Worm (Caenorhabditis elegans) whole organism, young adult: ENCODE measurements around the gene T21D12.11.
A peak's percentile ranks its signal among the peaks of the same experiment; 100 is the strongest.

ENCODE experiments used
- B0019.2 ChIP-seq: fragments of 200-800 bp; sonication (Bioruptor generic); conservative IDR thresholded peaks from 2 replicates; pipeline ENCODE4 v1.3.6; 2022; ENCODE audit warnings: missing genetic modification reagents, missing genetic modification characterization, missing compliant biosample characterization
- B0035.1 ChIP-seq: sonication (generic microtip); optimal IDR thresholded peaks from 2 replicates; lab custom pipeline; 2016; ENCODE audit warnings: missing genetic modification characterization, mild to moderate bottlenecking, missing compliant biosample characterization, missing genotype, missing genetic modification reagents
- F33H1.4 ChIP-seq: fragments of 200-800 bp; sonication (Bioruptor generic); IDR thresholded peaks from 2 replicates; pipeline ENCODE4 v1.3.6; 2022; ENCODE audit warnings: missing genetic modification reagents, missing genetic modification characterization, missing compliant biosample characterization
- F49E8.2 ChIP-seq: sonication (generic microtip); optimal IDR thresholded peaks from 3 replicates; lab custom pipeline; 2017; ENCODE audit warnings: missing genetic modification characterization, mild to moderate bottlenecking, missing compliant biosample characterization, antibody characterized with exemption, moderate library complexity; ENCODE audit not compliant: insufficient read depth
- F57A8.1 ChIP-seq: fragments of 200-800 bp; sonication (Bioruptor generic); optimal IDR thresholded peaks from 2 replicates; lab custom pipeline; 2018; ENCODE audit warnings: mild to moderate bottlenecking, missing genetic modification characterization, moderate library complexity, missing compliant biosample characterization
- Y53G8AR.9 ChIP-seq: fragments of 200-800 bp; sonication (Bioruptor generic); conservative IDR thresholded peaks from 2 replicates; pipeline ENCODE4 v1.3.6; 2022; ENCODE audit warnings: missing genetic modification reagents, missing genetic modification characterization, missing compliant biosample characterization
- Y56A3A.18 ChIP-seq: fragments of 200-800 bp; sonication (Bioruptor generic); IDR thresholded peaks from 2 replicates; pipeline ENCODE4 v1.3.6; 2022; ENCODE audit warnings: missing genetic modification reagents, missing genetic modification characterization, missing compliant biosample characterization
- Y67H2A.10 ChIP-seq: fragments of 200-800 bp; sonication (Bioruptor generic); conservative IDR thresholded peaks from 2 replicates; pipeline ENCODE4 v1.3.6; 2022; ENCODE audit warnings: missing genetic modification reagents, missing genetic modification characterization, missing compliant biosample characterization
- Y79H2A.3 ChIP-seq: fragments of 200-800 bp; sonication (Bioruptor generic); conservative IDR thresholded peaks from 2 replicates; pipeline ENCODE4 v1.3.6; 2022; ENCODE audit warnings: missing genetic modification reagents, missing genetic modification characterization, missing compliant biosample characterization
- akir-1 ChIP-seq: fragments of 200-800 bp; sonication (Bioruptor generic); optimal IDR thresholded peaks from 2 replicates; lab custom pipeline; 2018; ENCODE audit warnings: mild to moderate bottlenecking, missing genetic modification characterization, moderate library complexity, missing compliant biosample characterization
- atf-7 ChIP-seq: sonication (generic microtip); optimal IDR thresholded peaks from 2 replicates; lab custom pipeline; 2017; ENCODE audit warnings: mild to moderate bottlenecking, missing genetic modification characterization, missing compliant biosample characterization
- attf-5 ChIP-seq: fragments of 200-800 bp; sonication (Bioruptor generic); optimal IDR thresholded peaks from 2 replicates; lab custom pipeline; 2018; ENCODE audit warnings: mild to moderate bottlenecking, missing genetic modification characterization, missing compliant biosample characterization
- ccch-3 ChIP-seq: fragments of 200-800 bp; sonication (Bioruptor generic); optimal IDR thresholded peaks from 2 replicates; lab custom pipeline; 2018; ENCODE audit warnings: mild to moderate bottlenecking, missing genetic modification characterization, missing compliant biosample characterization
- cebp-1 ChIP-seq, 2 experiments: fragments of 200-800 bp in 1 of 2; sonication (Bioruptor generic) in 1 of 2; sonication (generic microtip) in 1 of 2; IDR thresholded peaks in 1 of 2; optimal IDR thresholded peaks in 1 of 2; 2 replicates each; pipeline versions ENCODE4 v1.3.6 to Lab custom; 2017 to 2022; ENCODE audit warnings: missing compliant biosample characterization in 2 of 2, missing genetic modification characterization in 2 of 2, mild to moderate bottlenecking in 1 of 2, missing genetic modification reagents in 1 of 2, moderate library complexity in 1 of 2
- ceh-100 ChIP-seq: fragments of 200-800 bp; sonication (Bioruptor generic); IDR thresholded peaks from 2 replicates; pipeline ENCODE4 v1.3.6; 2022; ENCODE audit warnings: missing genetic modification reagents, missing genetic modification characterization, missing compliant biosample characterization
- ceh-27 ChIP-seq: fragments of 200-800 bp; sonication (Bioruptor generic); optimal IDR thresholded peaks from 2 replicates; lab custom pipeline; 2018; ENCODE audit warnings: mild to moderate bottlenecking, missing genetic modification characterization, moderate library complexity, missing compliant biosample characterization
- ceh-40 ChIP-seq: fragments of 200-800 bp; sonication (Bioruptor generic); IDR thresholded peaks from 2 replicates; pipeline ENCODE4 v1.3.6; 2022; ENCODE audit warnings: missing genetic modification characterization, missing compliant biosample characterization
- chd-7 ChIP-seq: sonication (generic microtip); optimal IDR thresholded peaks from 2 replicates; lab custom pipeline; 2016; ENCODE audit warnings: mild to moderate bottlenecking, missing genetic modification characterization, moderate library complexity, missing compliant biosample characterization
- egl-44 ChIP-seq: fragments of 200-800 bp; sonication (Bioruptor generic); IDR thresholded peaks from 2 replicates; pipeline ENCODE4 v1.3.6; 2022; ENCODE audit warnings: missing genetic modification reagents, missing genetic modification characterization, missing compliant biosample characterization
- egrh-3 ChIP-seq: fragments of 200-800 bp; sonication (Bioruptor generic); IDR thresholded peaks from 2 replicates; pipeline ENCODE4 v1.3.6; 2022; ENCODE audit warnings: missing genetic modification reagents, missing genetic modification characterization, missing compliant biosample characterization
- gei-17 ChIP-seq: fragments of 200-800 bp; sonication (Bioruptor generic); optimal IDR thresholded peaks from 2 replicates; lab custom pipeline; 2018; ENCODE audit warnings: mild to moderate bottlenecking, missing genetic modification characterization, missing compliant biosample characterization
- hsf-1 ChIP-seq: fragments of 200-800 bp; sonication (Bioruptor generic); IDR thresholded peaks from 2 replicates; pipeline ENCODE4 v1.3.6; 2022; ENCODE audit warnings: missing genetic modification reagents, missing genetic modification characterization, missing compliant biosample characterization
- let-607 ChIP-seq, 2 experiments: fragments of 200-800 bp in 1 of 2; sonication (Bioruptor generic) in 1 of 2; sonication (generic microtip) in 1 of 2; optimal IDR thresholded peaks; 2 replicates each; lab custom pipeline; 2016 to 2018; ENCODE audit warnings: mild to moderate bottlenecking in 2 of 2, missing compliant biosample characterization in 2 of 2, missing genetic modification characterization in 2 of 2, moderate library complexity in 2 of 2, missing genotype in 1 of 2
- lin-26 ChIP-seq: fragments of 200-800 bp; sonication (Bioruptor generic); IDR thresholded peaks from 2 replicates; pipeline ENCODE4 v1.3.6; 2022; ENCODE audit warnings: missing genetic modification reagents, missing genetic modification characterization, missing compliant biosample characterization
- lin-54 ChIP-seq: fragments of 200-800 bp; sonication (Bioruptor generic); optimal IDR thresholded peaks from 2 replicates; lab custom pipeline; 2018; ENCODE audit warnings: mild to moderate bottlenecking, missing genetic modification characterization, missing compliant biosample characterization
- lir-1 ChIP-seq: fragments of 200-800 bp; sonication (Bioruptor generic); conservative IDR thresholded peaks from 2 replicates; pipeline ENCODE4 v1.3.6; 2022; ENCODE audit warnings: missing genetic modification reagents, missing genetic modification characterization, missing compliant biosample characterization
- lsl-1 ChIP-seq: fragments of 200-800 bp; sonication (Bioruptor generic); optimal IDR thresholded peaks from 2 replicates; lab custom pipeline; 2018; ENCODE audit warnings: mild to moderate bottlenecking, missing genetic modification characterization, moderate library complexity, missing compliant biosample characterization
- madf-10 ChIP-seq: sonication (generic microtip); optimal IDR thresholded peaks from 2 replicates; lab custom pipeline; 2016; ENCODE audit warnings: mild to moderate bottlenecking, missing genetic modification characterization, missing compliant biosample characterization
- madf-3 ChIP-seq: fragments of 200-800 bp; sonication (Bioruptor generic); IDR thresholded peaks from 2 replicates; pipeline ENCODE4 v1.3.6; 2022; ENCODE audit warnings: missing genetic modification reagents, missing genetic modification characterization, missing compliant biosample characterization
- madf-8 ChIP-seq: fragments of 200-800 bp; sonication (Bioruptor generic); conservative IDR thresholded peaks from 2 replicates; pipeline ENCODE4 v1.3.6; 2022; ENCODE audit warnings: missing genetic modification reagents, missing genetic modification characterization, missing compliant biosample characterization
- mcd-1 ChIP-seq: fragments of 200-800 bp; sonication (Bioruptor generic); IDR thresholded peaks from 2 replicates; pipeline ENCODE4 v1.3.6; 2022; ENCODE audit warnings: missing genetic modification reagents, missing genetic modification characterization, missing compliant biosample characterization
- nfya-2 ChIP-seq: fragments of 200-800 bp; sonication (Bioruptor generic); IDR thresholded peaks from 2 replicates; pipeline ENCODE4 v1.3.6; 2022; ENCODE audit warnings: missing genetic modification reagents, missing genetic modification characterization, missing compliant biosample characterization
- nfyb-1 ChIP-seq: fragments of 200-800 bp; sonication (Bioruptor generic); IDR thresholded peaks from 2 replicates; pipeline ENCODE4 v1.3.6; 2022; ENCODE audit warnings: missing genetic modification reagents, missing genetic modification characterization, missing compliant biosample characterization
- nhr-120 ChIP-seq: fragments of 200-800 bp; sonication (Bioruptor generic); IDR thresholded peaks from 2 replicates; pipeline ENCODE4 v1.3.6; 2022; ENCODE audit warnings: missing genetic modification characterization, missing compliant biosample characterization
- nhr-27 ChIP-seq: fragments of 200-800 bp; sonication (Bioruptor generic); optimal IDR thresholded peaks from 2 replicates; lab custom pipeline; 2018; ENCODE audit warnings: mild to moderate bottlenecking, missing genetic modification characterization, moderate library complexity, missing compliant biosample characterization
- nhr-80 ChIP-seq: sonication (generic microtip); optimal IDR thresholded peaks from 2 replicates; lab custom pipeline; 2016; ENCODE audit warnings: missing genetic modification characterization, missing compliant biosample characterization
- nhr-90 ChIP-seq: sonication (generic microtip); optimal IDR thresholded peaks from 2 replicates; lab custom pipeline; 2016; ENCODE audit warnings: missing genotype, mild to moderate bottlenecking, missing genetic modification characterization, missing compliant biosample characterization
- rpc-1 ChIP-seq, 2 experiments: fragments of 150-350 bp in 1 of 2; sonication (generic microtip) in 1 of 2; optimal IDR thresholded peaks; 2 replicates each; lab custom pipeline; 2014 to 2018; ENCODE audit warnings: missing biosample characterization in 1 of 2, missing genetic modification characterization in 1 of 2, missing genetic modification reagents in 1 of 2, missing genotype in 1 of 2
- sdz-38 ChIP-seq: sonication (generic microtip); optimal IDR thresholded peaks from 2 replicates; lab custom pipeline; 2016; ENCODE audit warnings: missing genotype, missing genetic modification characterization, missing compliant biosample characterization
- tbp1 ChIP-seq: fragments of 200-800 bp; sonication (Bioruptor generic); optimal IDR thresholded peaks from 2 replicates; lab custom pipeline; 2018; ENCODE audit warnings: mild to moderate bottlenecking, missing genetic modification characterization, missing compliant biosample characterization
- unc-130 ChIP-seq: sonication (generic microtip); optimal IDR thresholded peaks from 2 replicates; lab custom pipeline; 2016; ENCODE audit warnings: missing genetic modification reagents, missing genetic modification characterization, missing compliant biosample characterization
- zim-3 ChIP-seq: sonication (generic microtip); optimal IDR thresholded peaks from 2 replicates; lab custom pipeline; 2017; ENCODE audit warnings: mild to moderate bottlenecking, missing genetic modification characterization, moderate library complexity, missing compliant biosample characterization
- ztf-26 ChIP-seq: sonication (generic microtip); optimal IDR thresholded peaks from 2 replicates; lab custom pipeline; 2017; ENCODE audit warnings: missing genetic modification characterization, missing compliant biosample characterization
- ztf-28 ChIP-seq: fragments of 200-800 bp; sonication (Bioruptor generic); IDR thresholded peaks from 2 replicates; pipeline ENCODE4 v1.3.6; 2022; ENCODE audit warnings: missing genetic modification reagents, missing genetic modification characterization, missing compliant biosample characterization
- ztf-3 ChIP-seq: fragments of 200-800 bp; sonication (Bioruptor generic); optimal IDR thresholded peaks from 2 replicates; lab custom pipeline; 2018; ENCODE audit warnings: mild to moderate bottlenecking, missing genetic modification characterization, missing compliant biosample characterization
- ztf-6 ChIP-seq: fragments of 200-800 bp; sonication (Bioruptor generic); IDR thresholded peaks from 2 replicates; pipeline ENCODE4 v1.3.6; 2022; ENCODE audit warnings: missing genetic modification reagents, missing genetic modification characterization, missing compliant biosample characterization

The T21D12.11 gene

DNA sequence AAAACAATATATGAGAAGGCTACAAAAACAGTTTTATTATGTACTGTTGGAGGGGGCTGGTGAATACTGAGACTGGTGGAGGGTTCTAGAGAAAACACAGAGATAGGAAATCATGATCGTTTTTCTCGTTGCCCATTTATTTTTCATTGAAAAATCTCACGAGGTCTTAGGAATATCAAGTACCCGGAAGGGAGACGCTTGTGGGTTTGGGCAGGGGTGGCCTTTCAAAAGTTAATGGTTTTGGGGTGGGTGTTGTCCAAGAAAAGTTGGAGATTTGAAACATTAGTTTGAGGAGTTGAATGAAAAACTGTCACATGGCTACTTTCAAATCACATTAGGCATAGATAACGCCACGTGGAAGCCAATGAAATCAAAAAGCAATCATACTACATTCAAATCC is 25.5 kb downstream of the T21D12.11 start:
- TF ChIP-seq nfya-2 (GFP tag; lab: Robert Waterston, UW), result no peak
- TF ChIP-seq tbp1 (GFP tag; lab: Kevin White, UChicago), result no peak
- no peak for TF ChIP-seq B0035.1 (tag; lab: Kevin White, UChicago)
- no peak for TF ChIP-seq rpc-1 (optimal IDR thresholded peaks at IDR 0.05; lab: Kevin White, UChicago)
- TF ChIP-seq rpc-1 (tag; optimal IDR thresholded peaks at IDR 0.05; lab: Kevin White, UChicago), result no peak
- no peak for TF ChIP-seq lir-1 (GFP tag; lab: Robert Waterston, UW)
- peak; percentile 9 for TF ChIP-seq attf-5 (GFP tag; lab: Kevin White, UChicago)
- TF ChIP-seq F57A8.1 (GFP tag; lab: Kevin White, UChicago), result no peak
- TF ChIP-seq egl-44, result no peak
- TF ChIP-seq atf-7 (tag; lab: Kevin White, UChicago), result no peak
- TF ChIP-seq nhr-27 (tag; lab: Kevin White, UChicago), result no peak
- no peak for TF ChIP-seq Y79H2A.3 (GFP tag; lab: Robert Waterston, UW)
- no peak for TF ChIP-seq ztf-6 (GFP tag; lab: Robert Waterston, UW)
- no peak for TF ChIP-seq akir-1 (GFP tag; lab: Kevin White, UChicago)
- TF ChIP-seq Y56A3A.18 (GFP tag; lab: Robert Waterston, UW), result no peak
- TF ChIP-seq ceh-27 (GFP tag; lab: Kevin White, UChicago), result no peak
- TF ChIP-seq nhr-120 (GFP tag; lab: Robert Waterston, UW), result 0 out of 2 replicates have a peak, but pooled peaks have one; percentile 17
- no peak for TF ChIP-seq lsl-1 (GFP tag; lab: Kevin White, UChicago)
- TF ChIP-seq F33H1.4, result no peak
- TF ChIP-seq mcd-1 (GFP tag; lab: Robert Waterston, UW), result no peak
- TF ChIP-seq chd-7 (tag; lab: Kevin White, UChicago), result no peak
- no peak for TF ChIP-seq hsf-1 (GFP tag; lab: Robert Waterston, UW)
- TF ChIP-seq zim-3 (tag; lab: Kevin White, UChicago), result no peak
- TF ChIP-seq lin-26, result 0 out of 2 replicates have a peak, but pooled peaks have one; percentile 37
- no peak for TF ChIP-seq madf-8 (GFP tag; lab: Robert Waterston, UW)
- no peak for TF ChIP-seq B0019.2 (GFP tag; lab: Robert Waterston, UW)
- TF ChIP-seq ztf-26 (tag; lab: Kevin White, UChicago), result no peak
- no peak for TF ChIP-seq unc-130
- 0 out of 2 replicates have a peak, but pooled peaks have one; percentile 25 for TF ChIP-seq nfyb-1 (GFP tag; lab: Robert Waterston, UW)
- no peak for TF ChIP-seq gei-17 (GFP tag; lab: Kevin White, UChicago)
- no peak for TF ChIP-seq ceh-40
- no peak for TF ChIP-seq Y67H2A.10 (GFP tag; lab: Robert Waterston, UW)
- no peak for TF ChIP-seq cebp-1 (GFP tag; IDR thresholded peaks at IDR 0.05; lab: Robert Waterston, UW)
- TF ChIP-seq cebp-1 (tag; optimal IDR thresholded peaks at IDR 0.05; lab: Kevin White, UChicago), result peak; percentile 10
- TF ChIP-seq ceh-100 (GFP tag; lab: Robert Waterston, UW), result no peak
- TF ChIP-seq sdz-38, result no peak
- TF ChIP-seq nhr-80 (tag; lab: Kevin White, UChicago), result no peak
- 0 out of 2 replicates have a peak, but pooled peaks have one; percentile 21 for TF ChIP-seq madf-3 (GFP tag; lab: Robert Waterston, UW)

ce11 chrIV:295734-296201 is 26.6 kb downstream of the T21D12.11 start:
- TF ChIP-seq nhr-90 (tag; lab: Kevin White, UChicago), result peak; percentile 39
- no peak for TF ChIP-seq ztf-28
- peak; percentile 0 for TF ChIP-seq ztf-3
- TF ChIP-seq lin-54 (GFP tag; lab: Kevin White, UChicago), result peak; percentile 16
- peak; percentile 43 for TF ChIP-seq chd-7 (tag; lab: Kevin White, UChicago)
- peak; percentile 33 for TF ChIP-seq tbp1 (GFP tag; lab: Kevin White, UChicago)
- TF ChIP-seq ccch-3 (GFP tag; lab: Kevin White, UChicago), result no peak
- no peak for TF ChIP-seq mcd-1 (GFP tag; lab: Robert Waterston, UW)
- 0 out of 2 replicates have a peak, but pooled peaks have one; percentile 32 for TF ChIP-seq egl-44
- TF ChIP-seq let-607 (tag; optimal IDR thresholded peaks at IDR 0.05; lab: Kevin White, UChicago), result peak; percentile 43 to 45
- 0 out of 2 replicates have a peak, but pooled peaks have one; percentile 59 for TF ChIP-seq nfyb-1 (GFP tag; lab: Robert Waterston, UW)
- TF ChIP-seq madf-10 (tag; lab: Kevin White, UChicago), result peak; percentile 62
- TF ChIP-seq nhr-120 (GFP tag; lab: Robert Waterston, UW), result 0 out of 2 replicates have a peak, but pooled peaks have one; percentile 62
- TF ChIP-seq F49E8.2 (tag; lab: Kevin White, UChicago), result no peak
- TF ChIP-seq Y53G8AR.9, result no peak; the same call in 1 of the 2 replicates
- peak; percentile 95 for TF ChIP-seq nhr-80 (tag; lab: Kevin White, UChicago)
- no peak for TF ChIP-seq egrh-3 (GFP tag; lab: Robert Waterston, UW)
